Fruit fly (Drosophila melanogaster) whole organism, embryonic: ENCODE measurements around the gene CG4820.
A peak's percentile ranks its signal among the peaks of the same experiment; 100 is the strongest.

Experiments
- Asciz ChIP-seq: fragments of 200-800 bp; sonication (Bioruptor generic); optimal IDR thresholded peaks from 2 replicates; lab custom pipeline; 2017; ENCODE audit warnings: missing biosample characterization, mild to moderate bottlenecking, missing genetic modification characterization, missing genetic modification reagents
- Atf3 ChIP-seq: fragments of 200-800 bp; sonication (Bioruptor generic); optimal IDR thresholded peaks from 3 replicates; lab custom pipeline; 2016; ENCODE audit warnings: missing biosample characterization, missing genetic modification characterization
- Bdp1 ChIP-seq: fragments of 200-800 bp; sonication (Bioruptor generic); optimal IDR thresholded peaks from 3 replicates; lab custom pipeline; 2016; ENCODE audit warnings: missing biosample characterization, missing genetic modification characterization
- CG11085 ChIP-seq: fragments of 200-800 bp; sonication (Bioruptor generic); IDR thresholded peaks from 2 replicates; pipeline ENCODE4 v1.3.6; 2022; ENCODE audit warnings: missing biosample characterization, missing genetic modification characterization
- CG11695 ChIP-seq: fragments of 200-800 bp; sonication (Bioruptor generic); IDR thresholded peaks from 3 replicates; pipeline ENCODE4 v1.3.6; 2022; ENCODE audit warnings: missing biosample characterization, missing genetic modification characterization
- CG1233 ChIP-seq: fragments of 200-800 bp; sonication (Bioruptor generic); optimal IDR thresholded peaks from 4 replicates; lab custom pipeline; 2018; ENCODE audit warnings: missing biosample characterization, mild to moderate bottlenecking, missing genetic modification characterization
- CG12391 ChIP-seq: fragments of 200-800 bp; sonication (Bioruptor generic); optimal IDR thresholded peaks from 3 replicates; lab custom pipeline; 2018; ENCODE audit warnings: missing biosample characterization, mild to moderate bottlenecking, missing genetic modification characterization, moderate library complexity
- CG14710 ChIP-seq: fragments of 200-800 bp; sonication (Bioruptor generic); optimal IDR thresholded peaks from 3 replicates; lab custom pipeline; 2019; ENCODE audit warnings: missing biosample characterization, mild to moderate bottlenecking, missing genetic modification characterization, moderate library complexity
- CG1647 ChIP-seq: fragments of 200-800 bp; sonication (Bioruptor generic); optimal IDR thresholded peaks from 3 replicates; lab custom pipeline; 2016; ENCODE audit warnings: missing biosample characterization, missing genetic modification characterization
- CG18599 ChIP-seq: fragments of 200-800 bp; sonication (Bioruptor generic); optimal IDR thresholded peaks from 3 replicates; lab custom pipeline; 2017; ENCODE audit warnings: missing biosample characterization, missing genetic modification characterization, mild to moderate bottlenecking, moderate library complexity, missing genetic modification reagents
- CG43689 ChIP-seq: fragments of 200-800 bp; sonication (Bioruptor generic); IDR thresholded peaks from 2 replicates; pipeline ENCODE4 v1.3.6; 2022; ENCODE audit warnings: missing biosample characterization, missing genetic modification characterization
- CG4820 ChIP-seq: fragments of 200-800 bp; sonication (Bioruptor generic); optimal IDR thresholded peaks from 3 replicates; lab custom pipeline; 2016; ENCODE audit warnings: missing biosample characterization, missing genetic modification characterization
- CG5180 ChIP-seq: fragments of 200-800 bp; sonication (Bioruptor generic); optimal IDR thresholded peaks from 3 replicates; lab custom pipeline; 2017; ENCODE audit warnings: missing biosample characterization, missing genetic modification characterization, mild to moderate bottlenecking, moderate library complexity, missing genetic modification reagents
- CG5953 ChIP-seq: fragments of 200-800 bp; sonication (Bioruptor generic); IDR thresholded peaks from 2 replicates; pipeline ENCODE4 v1.3.6; 2022; ENCODE audit warnings: missing biosample characterization, missing genetic modification characterization
- CG7271 ChIP-seq: fragments of 200-800 bp; sonication (Bioruptor generic); optimal IDR thresholded peaks from 2 replicates; lab custom pipeline; 2018; ENCODE audit warnings: missing biosample characterization, mild to moderate bottlenecking, missing genetic modification characterization, moderate library complexity
- CG7372 ChIP-seq: fragments of 200-800 bp; sonication (Bioruptor generic); IDR thresholded peaks from 2 replicates; pipeline ENCODE4 v1.3.6; 2022; ENCODE audit warnings: missing biosample characterization, missing genetic modification characterization
- CG8478 ChIP-seq: fragments of >200 bp; optimal IDR thresholded peaks from 2 replicates; lab custom pipeline; 2018
- CG9727 ChIP-seq: fragments of 200-800 bp; sonication (Bioruptor generic); optimal IDR thresholded peaks from 3 replicates; lab custom pipeline; 2017; ENCODE audit warnings: missing biosample characterization, mild to moderate bottlenecking, missing genetic modification characterization
- Chrac-16 ChIP-seq: fragments of 200-800 bp; sonication (Bioruptor generic); optimal IDR thresholded peaks from 3 replicates; lab custom pipeline; 2016; ENCODE audit warnings: missing biosample characterization, missing genetic modification characterization
- D19B ChIP-seq: fragments of 200-800 bp; sonication (Bioruptor generic); optimal IDR thresholded peaks from 2 replicates; lab custom pipeline; 2017; ENCODE audit warnings: missing biosample characterization, mild to moderate bottlenecking, missing genetic modification characterization
- Dad ChIP-seq: fragments of 200-800 bp; sonication (Bioruptor generic); optimal IDR thresholded peaks from 3 replicates; lab custom pipeline; 2016; ENCODE audit warnings: missing biosample characterization, missing genetic modification characterization
- Drgx ChIP-seq: fragments of 200-800 bp; sonication (Bioruptor generic); IDR thresholded peaks from 2 replicates; pipeline ENCODE4 v1.3.6; 2022; ENCODE audit warnings: missing biosample characterization, missing genetic modification characterization
- ERR ChIP-seq: fragments of 200-800 bp; sonication (Bioruptor generic); optimal IDR thresholded peaks from 2 replicates; lab custom pipeline; 2016; ENCODE audit warnings: missing biosample characterization, missing genetic modification characterization
- Ets65A ChIP-seq: fragments of 200-800 bp; sonication (Bioruptor generic); peaks from one replicate; lab custom pipeline; 2016; ENCODE audit warnings: missing biosample characterization, missing genetic modification characterization
- Lpt ChIP-seq: fragments of >200 bp; optimal IDR thresholded peaks from 2 replicates; lab custom pipeline; 2018; ENCODE audit warnings: missing biosample characterization, missing genetic modification characterization
- Sin3A ChIP-seq: fragments of >200 bp; optimal IDR thresholded peaks from 2 replicates; lab custom pipeline; 2018
- TFAM ChIP-seq: fragments of 200-800 bp; sonication (Bioruptor generic); optimal IDR thresholded peaks from 2 replicates; lab custom pipeline; 2017; ENCODE audit warnings: missing biosample characterization, missing genetic modification characterization, inconsistent platforms
- Trl ChIP-seq, 3 experiments: fragments of >200 bp in 2 of 3; fragments of 200-800 bp in 1 of 3; sonication (Bioruptor generic) in 1 of 3; optimal IDR thresholded peaks; 2 replicates in 1 of 3; 3 replicates in 2 of 3; lab custom pipeline; 2016 to 2017; ENCODE audit warnings: missing biosample characterization in 1 of 3, missing genetic modification characterization in 1 of 3
- bbx ChIP-seq: fragments of 200-800 bp; sonication (Bioruptor generic); IDR thresholded peaks from 2 replicates; pipeline ENCODE4 v1.3.6; 2022; ENCODE audit warnings: missing biosample characterization, missing genetic modification characterization; ENCODE audit not compliant: partially characterized antibody
- cato ChIP-seq: fragments of 200-800 bp; sonication (Bioruptor generic); optimal IDR thresholded peaks from 2 replicates; lab custom pipeline; 2016; ENCODE audit warnings: missing biosample characterization, missing genetic modification characterization, borderline replicate concordance
- cg ChIP-seq: fragments of 200-800 bp; sonication (Bioruptor generic); optimal IDR thresholded peaks from 3 replicates; lab custom pipeline; 2019; ENCODE audit warnings: missing biosample characterization, mild to moderate bottlenecking, missing genetic modification characterization, moderate library complexity
- chm ChIP-seq: fragments of 200-800 bp; sonication (Bioruptor generic); IDR thresholded peaks from 2 replicates; pipeline ENCODE4 v1.3.6; 2022; ENCODE audit warnings: missing biosample characterization, missing genetic modification characterization
- crol ChIP-seq: fragments of 200-800 bp; sonication (Bioruptor generic); IDR thresholded peaks from 2 replicates; pipeline ENCODE4 v1.3.6; 2022; ENCODE audit warnings: missing biosample characterization, missing genetic modification characterization
- ewg ChIP-seq: fragments of 200-800 bp; sonication (Bioruptor generic); optimal IDR thresholded peaks from 3 replicates; lab custom pipeline; 2017; ENCODE audit warnings: mild to moderate bottlenecking, missing biosample characterization, missing genetic modification reagents, missing genetic modification characterization
- exex ChIP-seq: fragments of 200-800 bp; sonication (Bioruptor generic); optimal IDR thresholded peaks from 4 replicates; lab custom pipeline; 2018; ENCODE audit warnings: missing biosample characterization, mild to moderate bottlenecking, missing genetic modification characterization, moderate library complexity
- fu2 ChIP-seq: fragments of 200-800 bp; sonication (Bioruptor generic); optimal IDR thresholded peaks from 2 replicates; lab custom pipeline; 2016; ENCODE audit warnings: missing biosample characterization, missing genetic modification characterization
- gcm2 ChIP-seq: fragments of 200-800 bp; sonication (Bioruptor generic); optimal IDR thresholded peaks from 2 replicates; lab custom pipeline; 2016; ENCODE audit warnings: missing biosample characterization, missing genetic modification characterization
- gem ChIP-seq: fragments of 200-800 bp; sonication (Bioruptor generic); optimal IDR thresholded peaks from 2 replicates; lab custom pipeline; 2019; ENCODE audit warnings: missing biosample characterization, mild to moderate bottlenecking, missing genetic modification characterization, moderate library complexity
- gt ChIP-seq: fragments of 200-800 bp; sonication (Bioruptor generic); IDR thresholded peaks from 2 replicates; pipeline ENCODE4 v1.3.6; 2022; ENCODE audit warnings: missing biosample characterization, missing genetic modification characterization
- her ChIP-seq: fragments of 200-800 bp; sonication (Bioruptor generic); optimal IDR thresholded peaks from 2 replicates; lab custom pipeline; 2016; ENCODE audit warnings: missing biosample characterization, missing genetic modification characterization
- hkb ChIP-seq, 2 experiments: fragments of 200-800 bp in 1 of 2; fragments of >200 bp in 1 of 2; sonication (Bioruptor generic) in 1 of 2; IDR thresholded peaks in 1 of 2; optimal IDR thresholded peaks in 1 of 2; 2 replicates each; pipeline versions ENCODE4 v1.3.6 to Lab custom; 2017 to 2022; ENCODE audit warnings: missing biosample characterization in 1 of 2, missing genetic modification characterization in 1 of 2
- jigr1 ChIP-seq: fragments of 200-800 bp; sonication (Bioruptor generic); IDR thresholded peaks from 3 replicates; pipeline ENCODE4 v1.3.6; 2022; ENCODE audit warnings: missing biosample characterization, missing genetic modification characterization
- mld ChIP-seq: fragments of 200-800 bp; sonication (Bioruptor generic); IDR thresholded peaks from 3 replicates; pipeline ENCODE4 v1.3.6; 2022; ENCODE audit warnings: missing biosample characterization, missing genetic modification characterization; ENCODE audit not compliant: partially characterized antibody
- nau ChIP-seq: fragments of 200-800 bp; sonication (Bioruptor generic); optimal IDR thresholded peaks from 3 replicates; lab custom pipeline; 2017; ENCODE audit warnings: missing biosample characterization, mild to moderate bottlenecking, missing genetic modification characterization, missing genetic modification reagents
- odd ChIP-seq: fragments of 200-800 bp; sonication (Bioruptor generic); optimal IDR thresholded peaks from 2 replicates; lab custom pipeline; 2017; ENCODE audit warnings: missing biosample characterization, mild to moderate bottlenecking, missing genetic modification characterization
- pita ChIP-seq: fragments of 200-800 bp; sonication (Bioruptor generic); optimal IDR thresholded peaks from 2 replicates; lab custom pipeline; 2017; ENCODE audit warnings: missing biosample characterization, mild to moderate bottlenecking, missing genetic modification characterization
- sisA ChIP-seq: fragments of 200-800 bp; sonication (Bioruptor generic); IDR thresholded peaks from 2 replicates; pipeline ENCODE4 v1.3.6; 2022; ENCODE audit warnings: missing biosample characterization, missing genetic modification characterization
- slou ChIP-seq: fragments of 200-800 bp; sonication (Bioruptor generic); optimal IDR thresholded peaks from 3 replicates; lab custom pipeline; 2016; ENCODE audit warnings: missing biosample characterization, missing genetic modification characterization
- slp2 ChIP-seq: fragments of 200-800 bp; sonication (Bioruptor generic); optimal IDR thresholded peaks from 2 replicates; lab custom pipeline; 2016; ENCODE audit warnings: missing biosample characterization, missing genetic modification characterization
- unc-4 ChIP-seq: fragments of 200-800 bp; sonication (Bioruptor generic); IDR thresholded peaks from 2 replicates; pipeline ENCODE4 v1.3.6; 2022; ENCODE audit warnings: missing biosample characterization, missing genetic modification characterization; ENCODE audit not compliant: partially characterized antibody
- usp ChIP-seq: fragments of >200 bp; optimal IDR thresholded peaks from 2 replicates; lab custom pipeline; 2017; ENCODE audit warnings: missing biosample characterization, missing genetic modification characterization
- yki ChIP-seq: fragments of >200 bp; optimal IDR thresholded peaks from 3 replicates; lab custom pipeline; 2018

CG4820 gene

DNA sequence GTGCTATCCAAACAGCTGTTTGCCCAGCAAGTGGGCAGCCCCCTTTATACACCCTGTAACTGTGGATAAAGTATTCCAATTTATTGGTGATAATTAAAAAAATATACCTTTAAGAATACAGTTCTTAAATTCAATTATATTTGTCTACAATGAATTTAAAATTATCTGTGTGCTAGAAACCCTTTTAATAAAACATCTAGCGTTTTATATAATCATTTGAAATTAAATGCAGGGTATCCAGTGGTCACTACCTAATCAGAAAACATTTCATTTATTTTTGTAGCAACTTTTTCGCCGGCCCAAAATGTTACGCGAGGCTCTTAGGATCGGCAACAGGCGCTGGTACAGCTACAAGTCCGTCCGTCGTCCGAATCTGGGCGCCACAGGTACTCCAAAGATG is 10.2 kb downstream of the CG4820 start, which contains the start of gene CG17726 (continued):
- TF ChIP-seq CG14710 (tag; lab: Kevin White, UChicago) (peak; percentile 97), gcm2 (GFP tag; lab: Kevin White, UChicago) (peak; percentile 69), chm (GFP tag; lab: Robert Waterston, UW) (peak; percentile 99), Dad (peak; percentile 84), Drgx (GFP tag; lab: Robert Waterston, UW) (peak; percentile 98), gt (GFP tag; lab: Robert Waterston, UW) (peak; percentile 94), CG12391 (tag; lab: Kevin White, UChicago) (peak; percentile 99), CG5180 (GFP tag; lab: Kevin White, UChicago) (no peak), CG4820 (peak; percentile 94), unc-4 (GFP tag; lab: Robert Waterston, UW) (no peak), Lpt (GFP tag; lab: Kevin White, UChicago) (no peak), CG7271 (tag; lab: Kevin White, UChicago) (peak; percentile 93), Chrac-16 (peak; percentile 98), exex (tag; lab: Kevin White, UChicago) (no peak), cg (GFP tag; lab: Kevin White, UChicago) (no peak), CG18599 (GFP tag; lab: Kevin White, UChicago) (no peak), Asciz (no peak), ewg (GFP tag; lab: Kevin White, UChicago) (peak; percentile 93), CG5953 (GFP tag; lab: Robert Waterston, UW) (peak; percentile 97), CG9727 (GFP tag; lab: Kevin White, UChicago) (peak; percentile 97), her (GFP tag; lab: Kevin White, UChicago) (peak; percentile 70), CG1233 (GFP tag; lab: Kevin White, UChicago) (peak; percentile 91), CG43689 (GFP tag; lab: Robert Waterston, UW) (peak; percentile 97), CG1647 (GFP tag; lab: Kevin White, UChicago) (peak; percentile 80), Sin3A (no peak), Bdp1 (GFP tag; lab: Kevin White, UChicago) (peak; percentile 82), CG11695 (GFP tag; lab: Robert Waterston, UW) (peak; percentile 98), crol (peak; percentile 74), fu2 (GFP tag; lab: Kevin White, UChicago) (peak; percentile 82), slou (GFP tag; lab: Kevin White, UChicago) (peak; percentile 86), ERR (peak; percentile 63), yki (lab: Kevin White, UChicago) (no peak), usp (GFP tag; lab: Kevin White, UChicago) (no peak), CG7372 (GFP tag; lab: Robert Waterston, UW) (peak; percentile 97), slp2 (GFP tag; lab: Kevin White, UChicago) (peak; percentile 84), CG8478 (lab: Kevin White, UChicago) (no peak), D19B (GFP tag; lab: Kevin White, UChicago) (peak; percentile 99), bbx (GFP tag; lab: Robert Waterston, UW) (no peak), pita (GFP tag; lab: Kevin White, UChicago) (no peak), nau (no peak), TFAM (peak; percentile 90), cato (GFP tag; lab: Kevin White, UChicago) (peak; percentile 94), hkb (optimal IDR thresholded peaks at IDR 0.05; lab: Kevin White, UChicago) (no peak), hkb (GFP tag; IDR thresholded peaks at IDR 0.05; lab: Robert Waterston, UW) (peak; percentile 98), gem (tag; lab: Kevin White, UChicago) (peak; percentile 99), sisA (peak; percentile 97), Trl (optimal IDR thresholded peaks at IDR 0.05; lab: Kevin White, UChicago) (no peak), Trl (GFP tag; optimal IDR thresholded peaks at IDR 0.05; lab: Kevin White, UChicago) (peak; percentile 88), Ets65A (GFP tag; lab: Kevin White, UChicago) (peak; percentile 91), jigr1 (GFP tag; lab: Robert Waterston, UW) (peak; percentile 88), odd (peak; percentile 94), mld (GFP tag; lab: Robert Waterston, UW) (no peak), CG11085 (peak; percentile 89), Atf3 (GFP tag; lab: Kevin White, UChicago) (peak; percentile 86)
